Worm (Caenorhabditis elegans): ENCODE measurements around the gene ssp-35.
A peak's percentile ranks its signal among the peaks of the same experiment; 100 is the strongest.

The ssp-35 gene

ce11 chrV:12295520-12295919, 31.9 kb upstream of the ssp-35 start:
- no peak for TF ChIP-seq mab-5 (tag; optimal IDR thresholded peaks at IDR 0.05)
- no peak for TF ChIP-seq snpc-4 (tag; optimal IDR thresholded peaks at IDR 0.05)
- no peak for TF ChIP-seq nhr-28 (tag; optimal IDR thresholded peaks at IDR 0.05)
- TF ChIP-seq elt-1 (tag; optimal IDR thresholded peaks at IDR 0.05; ENCODE audit: borderline replicate concordance, insufficient read depth), result no peak
- no peak for TF ChIP-seq cnd-1 (tag; optimal IDR thresholded peaks at IDR 0.05)
- no peak for TF ChIP-seq mls-2 (tag; optimal IDR thresholded peaks at IDR 0.05)
- no peak for TF ChIP-seq lin-32 (GFP tag; optimal IDR thresholded peaks at IDR 0.05)
- no peak for TF ChIP-seq ztf-11 (tag; optimal IDR thresholded peaks at IDR 0.05)
- no peak for TF ChIP-seq nhr-76 (tag; optimal IDR thresholded peaks at IDR 0.05)
- no peak for TF ChIP-seq ceh-43 (GFP tag; optimal IDR thresholded peaks at IDR 0.05)
- no peak for TF ChIP-seq hlh-1 (tag; optimal IDR thresholded peaks at IDR 0.05)
- no peak for TF ChIP-seq elt-3 (tag; optimal IDR thresholded peaks at IDR 0.05)
- no peak for TF ChIP-seq mep-1 (tag; optimal IDR thresholded peaks at IDR 0.05)
- no peak for TF ChIP-seq lsy-2 (tag; optimal IDR thresholded peaks at IDR 0.05)
- TF ChIP-seq unc-39 (tag; optimal IDR thresholded peaks at IDR 0.05), result no peak
- no peak for TF ChIP-seq pha-4 (tag; optimal IDR thresholded peaks at IDR 0.05)
- TF ChIP-seq bed-3 (GFP tag; optimal IDR thresholded peaks at IDR 0.05), result no peak

DNA sequence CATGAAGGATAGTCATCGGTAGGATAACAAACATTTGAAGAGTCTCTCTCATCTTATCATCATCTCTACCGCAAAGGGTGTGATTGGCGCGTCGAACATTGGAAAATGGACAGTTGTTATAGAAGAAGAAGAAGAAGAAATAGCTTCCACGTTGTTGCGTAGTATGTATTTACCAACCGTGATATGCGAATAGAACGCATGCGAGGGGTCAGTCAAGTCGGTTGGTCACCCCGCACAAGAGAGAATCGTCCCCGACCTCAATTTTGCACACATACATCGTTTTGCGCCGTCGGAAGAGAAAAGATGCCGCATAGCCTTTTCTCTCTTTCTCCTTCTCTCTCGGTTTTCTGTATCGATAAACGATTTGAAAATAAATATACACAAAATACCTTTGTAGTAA, 31.4 kb upstream of the ssp-35 start:
- TF ChIP-seq unc-62 (GFP tag; optimal IDR thresholded peaks at IDR 0.05), result no peak
- peak; percentile 49 for TF ChIP-seq elt-1 (tag; optimal IDR thresholded peaks at IDR 0.05; ENCODE audit: borderline replicate concordance, insufficient read depth)
- peak; percentile 30 for TF ChIP-seq ham-2 (GFP tag; optimal IDR thresholded peaks at IDR 0.05)
- TF ChIP-seq pha-4 (tag; optimal IDR thresholded peaks at IDR 0.05), result peak; percentile 8
- TF ChIP-seq nhr-237 (tag; optimal IDR thresholded peaks at IDR 0.05), result no peak

DNA sequence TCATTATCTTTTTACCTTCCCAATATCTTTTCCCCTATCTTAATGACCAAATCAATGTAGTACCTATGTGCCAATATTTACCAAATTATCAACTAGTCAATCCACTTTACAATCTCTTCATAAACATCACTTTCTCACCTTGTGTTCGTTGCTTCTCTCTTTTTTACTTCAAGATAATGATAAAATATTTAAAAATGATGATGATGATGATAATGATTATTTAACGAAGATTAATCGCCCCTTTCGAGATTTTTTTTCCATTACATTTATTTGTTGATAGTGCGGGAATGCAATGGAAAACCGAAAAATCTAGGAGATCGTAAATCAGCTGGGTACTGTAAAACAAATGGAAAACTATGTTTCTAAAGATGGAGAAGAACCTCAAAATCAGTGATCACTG, 30.5 kb upstream of the ssp-35 start:
- TF ChIP-seq lin-32 (GFP tag; optimal IDR thresholded peaks at IDR 0.05) (no peak), lin-13 (tag; optimal IDR thresholded peaks at IDR 0.05) (no peak), blmp-1 (tag; optimal IDR thresholded peaks at IDR 0.05) (no peak), zip-8 (tag; optimal IDR thresholded peaks at IDR 0.05) (no peak), ham-2 (GFP tag; optimal IDR thresholded peaks at IDR 0.05) (no peak), nhr-76 (tag; optimal IDR thresholded peaks at IDR 0.05) (no peak), elt-1 (tag; optimal IDR thresholded peaks at IDR 0.05; ENCODE audit: borderline replicate concordance, insufficient read depth) (no peak)

- TF ChIP-seq nhr-12 (tag; optimal IDR thresholded peaks at IDR 0.05), result no peak
- TF ChIP-seq hlh-1 (tag; optimal IDR thresholded peaks at IDR 0.05), result peak; percentile 38
- peak; percentile 94 for TF ChIP-seq mep-1 (tag; optimal IDR thresholded peaks at IDR 0.05)
- TF ChIP-seq nhr-76 (tag; optimal IDR thresholded peaks at IDR 0.05), result no peak
- TF ChIP-seq lin-32 (GFP tag; optimal IDR thresholded peaks at IDR 0.05), result no peak
- TF ChIP-seq unc-120 (tag; optimal IDR thresholded peaks at IDR 0.05; ENCODE audit: poor library complexity, severe bottlenecking), result peak; percentile 23
- TF ChIP-seq zip-8 (tag; optimal IDR thresholded peaks at IDR 0.05), result no peak
- TF ChIP-seq ztf-11 (tag; optimal IDR thresholded peaks at IDR 0.05), result no peak
- peak; percentile 81 for TF ChIP-seq M03D4.4 (tag; optimal IDR thresholded peaks at IDR 0.05)
- TF ChIP-seq lin-13 (tag; optimal IDR thresholded peaks at IDR 0.05), result peak; percentile 82
- peak; percentile 38 for TF ChIP-seq mls-2 (tag; optimal IDR thresholded peaks at IDR 0.05)
- TF ChIP-seq ces-1 (GFP tag; optimal IDR thresholded peaks at IDR 0.05), result peak; percentile 24
- no peak for TF ChIP-seq nhr-28 (tag; optimal IDR thresholded peaks at IDR 0.05)
- peak; percentile 73 for TF ChIP-seq ceh-39 (tag; optimal IDR thresholded peaks at IDR 0.05)
- no peak for TF ChIP-seq mab-5 (tag; optimal IDR thresholded peaks at IDR 0.05)
- peak; percentile 76 for TF ChIP-seq drap-1 (GFP tag; optimal IDR thresholded peaks at IDR 0.05)
- TF ChIP-seq elt-3 (tag; optimal IDR thresholded peaks at IDR 0.05), result no peak
- peak; percentile 39 for TF ChIP-seq bed-3 (GFP tag; optimal IDR thresholded peaks at IDR 0.05)
- TF ChIP-seq blmp-1 (tag; optimal IDR thresholded peaks at IDR 0.05), result no peak
- TF ChIP-seq elt-1 (tag; optimal IDR thresholded peaks at IDR 0.05; ENCODE audit: borderline replicate concordance, insufficient read depth), result no peak
- TF ChIP-seq lsy-2 (tag; optimal IDR thresholded peaks at IDR 0.05), result peak; percentile 87
- TF ChIP-seq ceh-43 (GFP tag; optimal IDR thresholded peaks at IDR 0.05), result peak; percentile 64
- TF ChIP-seq unc-39 (tag; optimal IDR thresholded peaks at IDR 0.05), result no peak
- peak; percentile 64 for TF ChIP-seq nhr-237 (tag; optimal IDR thresholded peaks at IDR 0.05)
- TF ChIP-seq unc-62 (GFP tag; optimal IDR thresholded peaks at IDR 0.05), result peak; percentile 29
- TF ChIP-seq nhr-2 (tag; optimal IDR thresholded peaks at IDR 0.05), result no peak
- TF ChIP-seq ham-2 (GFP tag; optimal IDR thresholded peaks at IDR 0.05), result no peak
- peak; percentile 60 for TF ChIP-seq ceh-83 (GFP tag; optimal IDR thresholded peaks at IDR 0.05)
- TF ChIP-seq snpc-4 (tag; optimal IDR thresholded peaks at IDR 0.05), result no peak
- no peak for TF ChIP-seq sem-2 (GFP tag; optimal IDR thresholded peaks at IDR 0.05)
- peak; percentile 73 for TF ChIP-seq cnd-1 (tag; optimal IDR thresholded peaks at IDR 0.05)
- no peak for TF ChIP-seq tbx-8 (GFP tag; optimal IDR thresholded peaks at IDR 0.05)
- TF ChIP-seq sptf-1 (tag; optimal IDR thresholded peaks at IDR 0.05), result peak; percentile 88
- no peak for TF ChIP-seq flh-1 (GFP tag; optimal IDR thresholded peaks at IDR 0.05)
- peak; percentile 74 for TF ChIP-seq pha-4 (tag; optimal IDR thresholded peaks at IDR 0.05)
Observed at ce11 chrV:12291587-12291986, 28.0 kb upstream of the ssp-35 start, which contains the start of the genes srpa-68 and srh-16. Gene srpa-68 (minus strand): TSS chrV:12291658. Gene srh-16 (plus strand): TSS chrV:12291861.
